Worm (Caenorhabditis elegans) whole organism, L2 larva: ENCODE data around the gene wago-10.

ENCODE experiments used
- F13H6.1 ChIP-seq: sonication (generic microtip); optimal IDR thresholded peaks from 2 replicates; lab custom pipeline; 2016; ENCODE audit warnings: missing genetic modification characterization, missing compliant biosample characterization
- R02D3.7 ChIP-seq: fragments of 150-350 bp; optimal IDR thresholded peaks from 2 replicates; lab custom pipeline; 2014; ENCODE audit warnings: missing biosample characterization, missing genetic modification characterization
- ZK546.5 ChIP-seq: sonication (generic microtip); optimal IDR thresholded peaks from 2 replicates; lab custom pipeline; 2017; ENCODE audit warnings: missing biosample characterization, missing genetic modification characterization
- alr-1 ChIP-seq: fragments of 150-350 bp; optimal IDR thresholded peaks from 2 replicates; lab custom pipeline; 2014; ENCODE audit warnings: missing biosample characterization, missing genetic modification characterization
- aly-2 ChIP-seq: fragments of 150-350 bp; optimal IDR thresholded peaks from 2 replicates; lab custom pipeline; 2014; ENCODE audit warnings: missing biosample characterization, missing genetic modification characterization
- ama-1 ChIP-seq: fragments of 150-350 bp; optimal IDR thresholded peaks from 2 replicates; lab custom pipeline; 2018; ENCODE audit warnings: inconsistent platforms
- blmp-1 ChIP-seq: sonication (generic microtip); optimal IDR thresholded peaks from 2 replicates; lab custom pipeline; 2017; ENCODE audit warnings: missing genetic modification characterization, mild to moderate bottlenecking, missing compliant biosample characterization, antibody characterized with exemption, moderate library complexity; ENCODE audit not compliant: insufficient read depth
- ceh-16 ChIP-seq: fragments of 150-350 bp; optimal IDR thresholded peaks from 2 replicates; lab custom pipeline; 2014; ENCODE audit warnings: missing biosample characterization, missing genetic modification characterization
- crh-2 ChIP-seq: sonication (generic microtip); optimal IDR thresholded peaks from 2 replicates; lab custom pipeline; 2017; ENCODE audit warnings: missing biosample characterization, missing genetic modification characterization
- dmd-4 ChIP-seq: sonication (generic microtip); optimal IDR thresholded peaks from 2 replicates; lab custom pipeline; 2017; ENCODE audit warnings: missing biosample characterization, missing genetic modification characterization
- egl-27 ChIP-seq: sonication (generic microtip); optimal IDR thresholded peaks from 3 replicates; lab custom pipeline; 2017; ENCODE audit warnings: missing biosample characterization, missing genetic modification reagents, missing genetic modification characterization
- elt-1 ChIP-seq: fragments of 150-350 bp; optimal IDR thresholded peaks from 2 replicates; lab custom pipeline; 2014; ENCODE audit warnings: missing biosample characterization, missing genetic modification characterization
- elt-3 ChIP-seq: sonication (generic microtip); optimal IDR thresholded peaks from 2 replicates; lab custom pipeline; 2017; ENCODE audit warnings: missing biosample characterization, missing genetic modification characterization
- fos-1 ChIP-seq: fragments of 150-350 bp; optimal IDR thresholded peaks from 2 replicates; lab custom pipeline; 2014; ENCODE audit warnings: missing biosample characterization, missing genetic modification characterization
- gmeb-1 ChIP-seq: fragments of 150-350 bp; optimal IDR thresholded peaks from 2 replicates; lab custom pipeline; 2014; ENCODE audit warnings: missing biosample characterization, missing genetic modification characterization
- lin-11 ChIP-seq: fragments of 150-350 bp; sonication (generic microtip); optimal IDR thresholded peaks from 2 replicates; lab custom pipeline; 2014; ENCODE audit warnings: missing biosample characterization, missing genetic modification characterization, inconsistent platforms, mixed read lengths
- lin-13 ChIP-seq: fragments of 150-350 bp; optimal IDR thresholded peaks from 2 replicates; lab custom pipeline; 2014; ENCODE audit warnings: missing biosample characterization, missing genetic modification reagents, missing genetic modification characterization
- lin-39 ChIP-seq: fragments of 150-350 bp; optimal IDR thresholded peaks from 2 replicates; lab custom pipeline; 2014; ENCODE audit warnings: missing biosample characterization, missing genetic modification reagents, missing genetic modification characterization
- lsy-2 ChIP-seq, 2 experiments: fragments of 150-350 bp in 1 of 2; sonication (generic microtip) in 1 of 2; optimal IDR thresholded peaks; 2 replicates each; lab custom pipeline; 2014 to 2017; ENCODE audit warnings: missing biosample characterization in 2 of 2, missing genetic modification characterization in 2 of 2
- mab-5 ChIP-seq: fragments of 150-350 bp; optimal IDR thresholded peaks from 2 replicates; lab custom pipeline; 2014; ENCODE audit warnings: missing biosample characterization, missing genetic modification characterization
- mbf-1 ChIP-seq: sonication (generic microtip); optimal IDR thresholded peaks from 2 replicates; lab custom pipeline; 2017; ENCODE audit warnings: missing biosample characterization, missing genetic modification characterization
- mdl-1 ChIP-seq, 2 experiments: fragments of 150-350 bp in 1 of 2; sonication (generic microtip) in 1 of 2; optimal IDR thresholded peaks; 2 replicates each; lab custom pipeline; 2017; ENCODE audit warnings: missing biosample characterization in 2 of 2, missing genetic modification characterization in 2 of 2
- nhr-12 ChIP-seq: fragments of 150-350 bp; optimal IDR thresholded peaks from 2 replicates; lab custom pipeline; 2014; ENCODE audit warnings: missing biosample characterization, missing genetic modification characterization
- nhr-129 ChIP-seq: fragments of 150-350 bp; optimal IDR thresholded peaks from 2 replicates; lab custom pipeline; 2014; ENCODE audit warnings: missing biosample characterization, missing genetic modification characterization
- nhr-21 ChIP-seq: fragments of 150-350 bp; optimal IDR thresholded peaks from 2 replicates; lab custom pipeline; 2014; ENCODE audit warnings: missing biosample characterization, missing genetic modification characterization
- nhr-23 ChIP-seq: fragments of 150-350 bp; optimal IDR thresholded peaks from 2 replicates; lab custom pipeline; 2014; ENCODE audit warnings: missing biosample characterization, missing genetic modification reagents, missing genetic modification characterization
- nhr-237 ChIP-seq: fragments of 150-350 bp; optimal IDR thresholded peaks from 2 replicates; lab custom pipeline; 2014; ENCODE audit warnings: missing biosample characterization, missing genetic modification characterization
- nhr-25 ChIP-seq: fragments of 150-350 bp; sonication (generic microtip); optimal IDR thresholded peaks from 3 replicates; lab custom pipeline; 2014; ENCODE audit warnings: missing biosample characterization, missing genetic modification characterization
- nhr-6 ChIP-seq: fragments of 150-350 bp; optimal IDR thresholded peaks from 2 replicates; lab custom pipeline; 2014; ENCODE audit warnings: missing biosample characterization, missing genetic modification characterization
- peb-1 ChIP-seq: fragments of 150-350 bp; optimal IDR thresholded peaks from 2 replicates; lab custom pipeline; 2014; ENCODE audit warnings: missing biosample characterization, missing genetic modification characterization
- sem-4 ChIP-seq: fragments of 150-350 bp; optimal IDR thresholded peaks from 2 replicates; lab custom pipeline; 2014; ENCODE audit warnings: missing biosample characterization, missing genetic modification reagents, missing genetic modification characterization
- sma-3 ChIP-seq: sonication (generic microtip); optimal IDR thresholded peaks from 2 replicates; lab custom pipeline; 2016; ENCODE audit warnings: missing genetic modification reagents, missing genetic modification characterization, missing compliant biosample characterization
- sma-9 ChIP-seq, 2 experiments: fragments of 150-350 bp in 1 of 2; sonication (generic microtip) in 1 of 2; optimal IDR thresholded peaks; 2 replicates each; lab custom pipeline; 2014 to 2016; ENCODE audit warnings: missing genetic modification characterization in 2 of 2, mild to moderate bottlenecking in 1 of 2, missing biosample characterization in 1 of 2, missing compliant biosample characterization in 1 of 2, missing genetic modification reagents in 1 of 2, moderate library complexity in 1 of 2
- snpc-4 ChIP-seq: fragments of 150-350 bp; optimal IDR thresholded peaks from 2 replicates; lab custom pipeline; 2014; ENCODE audit warnings: missing biosample characterization, missing genetic modification characterization
- unc-39 ChIP-seq: fragments of 150-350 bp; optimal IDR thresholded peaks from 2 replicates; lab custom pipeline; 2014; ENCODE audit warnings: missing biosample characterization, missing genetic modification characterization
- unc-55 ChIP-seq: fragments of 150-350 bp; sonication (generic microtip); optimal IDR thresholded peaks from 3 replicates; lab custom pipeline; 2014; ENCODE audit warnings: missing biosample characterization, missing genetic modification reagents, missing genetic modification characterization
- unc-62 ChIP-seq: fragments of 150-350 bp; optimal IDR thresholded peaks from 2 replicates; lab custom pipeline; 2014; ENCODE audit warnings: missing biosample characterization, missing genetic modification reagents, missing genetic modification characterization
- zag-1 ChIP-seq: fragments of 150-350 bp; optimal IDR thresholded peaks from 2 replicates; lab custom pipeline; 2014; ENCODE audit warnings: missing biosample characterization, missing genetic modification characterization
- ztf-11 ChIP-seq: sonication (generic microtip); optimal IDR thresholded peaks from 2 replicates; lab custom pipeline; 2017; ENCODE audit warnings: missing biosample characterization, missing genetic modification characterization
- ztf-4 ChIP-seq: fragments of 150-350 bp; optimal IDR thresholded peaks from 2 replicates; lab custom pipeline; 2014; ENCODE audit warnings: missing biosample characterization, missing genetic modification characterization

wago-10 gene

DNA sequence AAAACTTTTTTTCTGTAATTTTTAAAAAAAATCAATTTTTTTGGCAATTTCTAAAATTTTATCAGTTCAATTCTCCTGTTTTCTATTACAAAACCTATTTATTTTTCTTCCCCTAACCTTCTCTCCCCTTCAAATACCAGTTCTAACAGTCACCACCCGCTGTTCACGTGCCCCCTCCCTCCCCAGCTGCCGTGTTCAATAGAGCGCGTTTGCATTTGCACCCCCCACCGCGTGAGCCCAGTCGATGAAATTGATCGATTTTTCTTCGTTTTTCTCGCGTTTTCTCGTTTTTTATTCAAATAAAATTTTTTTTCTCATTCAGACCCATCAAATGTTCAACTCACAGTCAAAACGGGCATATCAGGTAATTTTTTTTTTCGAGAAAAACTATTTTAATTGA is 5.8 kb downstream of the wago-10 start, which contains the start of gene atg-9 (continued):
- TF ChIP-seq dmd-4 (tag; lab: Kevin White, UChicago), result no peak
- no peak for TF ChIP-seq R02D3.7 (tag; lab: Kevin White, UChicago)
- peak; percentile 67 for TF ChIP-seq fos-1
- TF ChIP-seq lsy-2 (tag; optimal IDR thresholded peaks at IDR 0.05; lab: Kevin White, UChicago), result peak; percentile 20 to 73
- no peak for TF ChIP-seq mbf-1
- peak; percentile 53 for TF ChIP-seq lin-13 (GFP tag; lab: Kevin White, UChicago)
- peak; percentile 71 for TF ChIP-seq nhr-129
- TF ChIP-seq lin-11 (tag; lab: Kevin White, UChicago), result no peak
- no peak for TF ChIP-seq unc-62 (GFP tag; lab: Kevin White, UChicago)
- TF ChIP-seq zag-1 (tag; lab: Kevin White, UChicago), result no peak
- no peak for TF ChIP-seq nhr-12 (tag; lab: Kevin White, UChicago)
- peak; percentile 58 for TF ChIP-seq sma-3
- no peak for TF ChIP-seq nhr-6 (tag; lab: Kevin White, UChicago)
- TF ChIP-seq crh-2 (tag; lab: Kevin White, UChicago), result peak; percentile 79
- TF ChIP-seq alr-1 (tag; lab: Kevin White, UChicago), result no peak
- TF ChIP-seq nhr-237, result no peak
- TF ChIP-seq ceh-16 (tag; lab: Kevin White, UChicago), result peak; percentile 57
- TF ChIP-seq unc-39, result no peak
- TF ChIP-seq mab-5, result peak; percentile 6

DNA sequence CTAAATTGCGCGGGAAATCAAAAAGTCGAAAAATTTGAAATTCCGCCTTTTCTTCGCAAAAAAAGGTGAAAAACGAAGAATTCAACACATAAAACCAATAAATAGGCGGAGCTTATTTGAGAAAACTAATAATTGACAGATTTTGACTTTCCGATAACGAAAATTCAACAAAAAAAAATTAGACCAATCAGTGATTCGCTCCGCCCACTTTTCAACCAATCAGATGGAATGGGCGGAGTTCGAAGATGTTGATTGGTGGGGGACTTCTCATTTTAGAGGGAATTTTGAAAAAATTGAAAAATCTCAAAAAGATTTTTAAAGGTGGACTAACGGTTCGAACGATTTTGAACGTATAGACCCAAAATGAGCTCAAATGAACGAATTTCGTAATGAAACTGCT is 7.6 kb downstream of the wago-10 start:
- no peak for TF ChIP-seq ama-1 (lab: Kevin White, UChicago)
- no peak for TF ChIP-seq elt-1 (tag; lab: Kevin White, UChicago)
- no peak for TF ChIP-seq sma-9 (GFP tag; optimal IDR thresholded peaks at IDR 0.05; lab: Kevin White, UChicago)
- no peak for TF ChIP-seq sma-9 (tag; optimal IDR thresholded peaks at IDR 0.05; lab: Kevin White, UChicago)
- TF ChIP-seq ceh-16 (tag; lab: Kevin White, UChicago), result no peak
- no peak for TF ChIP-seq unc-39
- no peak for TF ChIP-seq ztf-4 (tag; lab: Kevin White, UChicago)
- TF ChIP-seq lin-11 (tag; lab: Kevin White, UChicago), result no peak
- TF ChIP-seq nhr-23 (tag; lab: Kevin White, UChicago), result no peak
- no peak for TF ChIP-seq R02D3.7 (tag; lab: Kevin White, UChicago)
- no peak for TF ChIP-seq zag-1 (tag; lab: Kevin White, UChicago)
- TF ChIP-seq snpc-4 (tag; lab: Kevin White, UChicago), result no peak
- no peak for TF ChIP-seq crh-2 (tag; lab: Kevin White, UChicago)
- no peak for TF ChIP-seq nhr-129
- no peak for TF ChIP-seq mab-5
- TF ChIP-seq nhr-21 (tag; lab: Kevin White, UChicago), result no peak
- TF ChIP-seq lsy-2 (tag; optimal IDR thresholded peaks at IDR 0.05; lab: Kevin White, UChicago), result no peak
- TF ChIP-seq mdl-1 (tag; optimal IDR thresholded peaks at IDR 0.05; lab: Kevin White, UChicago), result no peak

DNA sequence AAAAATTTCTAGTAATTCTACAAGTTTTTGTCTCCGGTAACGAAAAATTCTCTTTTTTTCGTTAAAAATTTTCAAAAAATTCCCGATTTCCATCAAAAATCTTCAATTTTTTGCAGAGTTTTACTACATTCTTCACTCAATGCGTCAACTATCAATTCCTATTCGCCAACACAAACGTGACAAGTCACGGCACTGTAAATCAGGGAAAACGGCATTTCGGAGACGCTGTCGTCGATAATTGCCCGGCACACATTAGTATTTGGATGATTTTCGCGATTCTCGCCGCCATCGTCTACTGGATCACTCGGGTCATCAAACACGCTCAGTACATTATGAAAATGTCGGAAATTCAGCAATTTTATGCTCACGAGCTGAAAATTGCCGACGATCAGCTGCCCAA is 8.6 kb downstream of the wago-10 start:
- TF ChIP-seq R02D3.7 (tag; lab: Kevin White, UChicago) (no peak), F13H6.1 (tag; lab: Kevin White, UChicago) (no peak), mdl-1 (tag; optimal IDR thresholded peaks at IDR 0.05; lab: Kevin White, UChicago) (no peak), elt-1 (tag; lab: Kevin White, UChicago) (no peak), peb-1 (tag; lab: Kevin White, UChicago) (no peak), nhr-23 (tag; lab: Kevin White, UChicago) (no peak), snpc-4 (tag; lab: Kevin White, UChicago) (no peak), sma-3 (no peak), gmeb-1 (tag; lab: Kevin White, UChicago) (no peak), nhr-237 (no peak), elt-3 (tag; lab: Kevin White, UChicago) (no peak), lsy-2 (tag; optimal IDR thresholded peaks at IDR 0.05; lab: Kevin White, UChicago) (no peak), unc-55 (GFP tag; lab: Kevin White, UChicago) (no peak), crh-2 (tag; lab: Kevin White, UChicago) (no peak), nhr-25 (no peak), unc-39 (no peak), ceh-16 (tag; lab: Kevin White, UChicago) (no peak)
- TF ChIP-seq, all 48 proteins: peak for 0

DNA sequence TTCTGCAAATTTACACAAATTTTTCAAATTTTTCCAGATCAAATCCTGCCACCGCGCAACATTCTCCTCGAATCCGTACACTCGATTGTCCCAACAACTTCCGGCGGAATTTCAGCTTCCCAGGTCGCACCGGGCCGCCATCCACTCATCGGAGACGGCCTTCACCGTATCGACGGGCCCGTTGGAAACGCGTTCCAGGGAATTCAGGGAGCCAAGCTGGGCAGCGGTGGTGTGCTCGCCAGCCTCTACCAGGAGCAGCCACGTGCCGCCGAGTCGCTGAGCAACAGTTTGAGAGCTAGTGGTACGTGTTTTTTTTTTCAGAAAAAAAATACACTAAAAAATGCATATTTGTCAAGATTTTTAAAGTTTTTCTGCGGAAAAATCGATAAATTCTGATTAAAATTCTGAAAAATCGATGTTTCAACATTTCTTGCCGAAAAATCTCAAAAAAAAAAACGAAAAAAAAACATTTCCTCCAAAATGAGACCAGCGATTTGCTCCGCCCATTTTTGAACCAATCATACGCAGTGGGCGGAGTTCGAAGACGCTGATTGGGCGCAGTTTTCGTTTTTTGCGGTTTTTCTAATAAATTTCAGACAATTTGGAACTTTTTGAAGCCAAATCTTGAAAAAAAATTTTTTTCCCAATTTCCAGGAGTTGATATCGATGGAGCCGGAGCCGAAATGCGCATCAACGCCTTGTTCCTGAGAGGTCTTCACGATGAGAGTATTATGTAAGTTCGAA is 13.9 kb downstream of the wago-10 start:
- TF ChIP-seq lin-13 (GFP tag; lab: Kevin White, UChicago), result no peak
- no peak for TF ChIP-seq nhr-6 (tag; lab: Kevin White, UChicago)
- TF ChIP-seq lin-39 (tag; lab: Kevin White, UChicago), result no peak
- TF ChIP-seq mdl-1 (tag; optimal IDR thresholded peaks at IDR 0.05; lab: Kevin White, UChicago), result no peak
- TF ChIP-seq ztf-11 (tag; lab: Kevin White, UChicago), result no peak
- no peak for TF ChIP-seq mab-5
- TF ChIP-seq elt-1 (tag; lab: Kevin White, UChicago), result no peak
- TF ChIP-seq lsy-2 (tag; optimal IDR thresholded peaks at IDR 0.05; lab: Kevin White, UChicago), result no peak
- TF ChIP-seq crh-2 (tag; lab: Kevin White, UChicago), result no peak
- TF ChIP-seq mbf-1, result no peak
- no peak for TF ChIP-seq sem-4
- TF ChIP-seq sma-3, result no peak
- no peak for TF ChIP-seq nhr-129
- no peak for TF ChIP-seq unc-39
- no peak for TF ChIP-seq dmd-4 (tag; lab: Kevin White, UChicago)
- TF ChIP-seq egl-27 (tag; lab: Kevin White, UChicago), result no peak
- no peak for TF ChIP-seq sma-9 (GFP tag; optimal IDR thresholded peaks at IDR 0.05; lab: Kevin White, UChicago)
- TF ChIP-seq sma-9 (tag; optimal IDR thresholded peaks at IDR 0.05; lab: Kevin White, UChicago), result no peak
- no peak for TF ChIP-seq blmp-1 (tag; lab: Kevin White, UChicago)
- TF ChIP-seq aly-2 (tag; lab: Kevin White, UChicago), result no peak
- no peak for TF ChIP-seq ZK546.5 (tag; lab: Kevin White, UChicago)
